Fruit fly (Drosophila melanogaster) whole organism, wandering third instar larva: ENCODE data around the gene ATPsynE.

ENCODE experiments used
- Abd-B ChIP-seq: fragments of >200 bp; optimal IDR thresholded peaks from 2 replicates; lab custom pipeline; 2017; ENCODE audit warnings: missing biosample characterization, missing genetic modification characterization
- CG32264 ChIP-seq: fragments of 200-800 bp; sonication (Bioruptor generic); optimal IDR thresholded peaks from 2 replicates; lab custom pipeline; 2016; ENCODE audit warnings: missing biosample characterization, missing genetic modification characterization
- CG9705 ChIP-seq: fragments of 200-800 bp; sonication (Bioruptor generic); optimal IDR thresholded peaks from 2 replicates; lab custom pipeline; 2018; ENCODE audit warnings: missing biosample characterization, mild to moderate bottlenecking, missing genetic modification characterization
- CrebA ChIP-seq: fragments of 200-800 bp; sonication (Bioruptor generic); optimal IDR thresholded peaks from 2 replicates; lab custom pipeline; 2016; ENCODE audit warnings: missing biosample characterization, mild to moderate bottlenecking, missing genetic modification characterization, borderline replicate concordance
- Dfd ChIP-seq: fragments of >200 bp; optimal IDR thresholded peaks from 2 replicates; lab custom pipeline; 2017; ENCODE audit warnings: missing biosample characterization, missing genetic modification characterization
- Dif ChIP-seq: fragments of 200-275, 200-300 bp; sonication (Bioruptor generic); optimal IDR thresholded peaks from 2 replicates; lab custom pipeline; 2018; ENCODE audit warnings: missing biosample characterization, missing genetic modification characterization; ENCODE audit not compliant: partially characterized antibody
- GATAd ChIP-seq: sonication (Bioruptor generic); optimal IDR thresholded peaks from 2 replicates; lab custom pipeline; 2016; ENCODE audit warnings: missing biosample characterization, missing genetic modification characterization
- HLH106 ChIP-seq: fragments of 200-800 bp; optimal IDR thresholded peaks from 3 replicates; lab custom pipeline; 2019; ENCODE audit warnings: missing biosample characterization, mild to moderate bottlenecking, missing genetic modification characterization, moderate library complexity
- Hnf4 ChIP-seq: fragments of 200-800 bp; sonication (Bioruptor generic); optimal IDR thresholded peaks from 2 replicates; lab custom pipeline; 2016; ENCODE audit warnings: missing biosample characterization, mild to moderate bottlenecking, missing genetic modification characterization
- Hr78 ChIP-seq: fragments of >200 bp; optimal IDR thresholded peaks from 2 replicates; lab custom pipeline; 2017; ENCODE audit warnings: missing biosample characterization, missing genetic modification characterization
- Hr83 ChIP-seq: fragments of 200-300 bp; sonication (Bioruptor generic); optimal IDR thresholded peaks from 2 replicates; lab custom pipeline; 2016; ENCODE audit warnings: missing biosample characterization, mild to moderate bottlenecking, missing genetic modification characterization, moderate library complexity; ENCODE audit not compliant: poor library complexity, severe bottlenecking
- Jra ChIP-seq: sonication (Bioruptor generic); optimal IDR thresholded peaks from 2 replicates; lab custom pipeline; 2016; ENCODE audit warnings: missing biosample characterization, missing genetic modification characterization
- Mio ChIP-seq: sonication (Bioruptor generic); optimal IDR thresholded peaks from 2 replicates; lab custom pipeline; 2016; ENCODE audit warnings: missing biosample characterization, missing genetic modification characterization
- Myc ChIP-seq: fragments of >200 bp; optimal IDR thresholded peaks from 2 replicates; lab custom pipeline; 2017
- N ChIP-seq: fragments of >200 bp; optimal IDR thresholded peaks from 2 replicates; lab custom pipeline; 2018; ENCODE audit warnings: missing biosample characterization, missing external identifiers, missing genetic modification characterization
- OdsH ChIP-seq: fragments of 200-800 bp; sonication (Bioruptor generic); optimal IDR thresholded peaks from 2 replicates; lab custom pipeline; 2016; ENCODE audit warnings: missing biosample characterization, mild to moderate bottlenecking, missing genetic modification characterization
- Rel ChIP-seq, 2 experiments: fragments of 200-800 bp; sonication (Bioruptor generic) in 1 of 2; optimal IDR thresholded peaks; 2 replicates in 1 of 2; 3 replicates in 1 of 2; lab custom pipeline; 2016 to 2019; ENCODE audit warnings: mild to moderate bottlenecking in 2 of 2, missing biosample characterization in 2 of 2, missing genetic modification characterization in 2 of 2, moderate library complexity in 1 of 2
- Sp1 ChIP-seq: fragments of 200-800 bp; sonication (Bioruptor generic); optimal IDR thresholded peaks from 3 replicates; lab custom pipeline; 2019; ENCODE audit warnings: missing biosample characterization, mild to moderate bottlenecking, missing genetic modification characterization, moderate library complexity
- Vsx2 ChIP-seq: fragments of 200-300, 225-300 bp; sonication (Bioruptor generic); optimal IDR thresholded peaks from 2 replicates; lab custom pipeline; 2018; ENCODE audit warnings: missing biosample characterization, missing genetic modification characterization; ENCODE audit not compliant: partially characterized antibody
- br ChIP-seq: fragments of 200-800 bp; sonication (Bioruptor generic); optimal IDR thresholded peaks from 2 replicates; lab custom pipeline; 2016; ENCODE audit warnings: missing biosample characterization, missing genetic modification characterization
- brk ChIP-seq: fragments of 200-800 bp; sonication (Bioruptor generic); optimal IDR thresholded peaks from 2 replicates; lab custom pipeline; 2016; ENCODE audit warnings: missing biosample characterization, mild to moderate bottlenecking, missing genetic modification characterization
- dl ChIP-seq, 2 experiments: fragments of 175-275, 200-275 bp in 1 of 2; fragments of 200-275 bp in 1 of 2; sonication (Bioruptor generic); optimal IDR thresholded peaks; lab custom pipeline; 2018; ENCODE audit warnings: mild to moderate bottlenecking in 2 of 2, missing biosample characterization in 2 of 2, missing genetic modification characterization in 2 of 2, moderate library complexity in 2 of 2; ENCODE audit not compliant: partially characterized antibody in 2 of 2, insufficient read depth in 1 of 2
- dmrt93B ChIP-seq: fragments of 200-800 bp; sonication (Bioruptor generic); optimal IDR thresholded peaks from 2 replicates; lab custom pipeline; 2018; ENCODE audit warnings: missing biosample characterization, mild to moderate bottlenecking, missing genetic modification characterization
- dsf ChIP-seq: sonication (Bioruptor generic); optimal IDR thresholded peaks from 2 replicates; lab custom pipeline; 2016; ENCODE audit warnings: missing biosample characterization, missing genetic modification characterization, borderline replicate concordance
- ey ChIP-seq: fragments of 200-800 bp; sonication (Bioruptor generic); optimal IDR thresholded peaks from 2 replicates; lab custom pipeline; 2016; ENCODE audit warnings: missing biosample characterization, missing genetic modification characterization
- foxo ChIP-seq, 2 experiments: fragments of 200-800 bp; sonication (Bioruptor generic); optimal IDR thresholded peaks; 2 replicates in 1 of 2; 3 replicates in 1 of 2; lab custom pipeline; 2016 to 2017; ENCODE audit warnings: missing biosample characterization in 2 of 2, missing genetic modification characterization in 2 of 2
- fru ChIP-seq: fragments of 200-800 bp; sonication (Bioruptor generic); optimal IDR thresholded peaks from 3 replicates; lab custom pipeline; 2016; ENCODE audit warnings: missing biosample characterization, mild to moderate bottlenecking, missing genetic modification characterization
- h ChIP-seq: fragments of 200-800 bp; sonication (Bioruptor generic); optimal IDR thresholded peaks from 3 replicates; lab custom pipeline; 2016; ENCODE audit warnings: missing biosample characterization, mild to moderate bottlenecking, missing genetic modification characterization
- jim ChIP-seq: fragments of 175-275, 200-325 bp; sonication (Bioruptor generic); optimal IDR thresholded peaks from 2 replicates; lab custom pipeline; 2016; ENCODE audit warnings: missing biosample characterization, mild to moderate bottlenecking, missing genetic modification characterization
- lola ChIP-seq: fragments of >200 bp; optimal IDR thresholded peaks from 2 replicates; lab custom pipeline; 2017; ENCODE audit warnings: missing biosample characterization, missing genetic modification characterization
- pan ChIP-seq: fragments of >200 bp; optimal IDR thresholded peaks from 2 replicates; lab custom pipeline; 2017
- psq ChIP-seq: fragments of 200-800 bp; sonication (Bioruptor generic); optimal IDR thresholded peaks from 3 replicates; lab custom pipeline; 2017; ENCODE audit warnings: missing biosample characterization, mild to moderate bottlenecking, missing genetic modification characterization, moderate library complexity
- rgr ChIP-seq: fragments of 200-800 bp; sonication (Bioruptor generic); optimal IDR thresholded peaks from 3 replicates; lab custom pipeline; 2016; ENCODE audit warnings: missing biosample characterization, mild to moderate bottlenecking, missing genetic modification characterization
- sage ChIP-seq: fragments of 200-800 bp; sonication (Bioruptor generic); optimal IDR thresholded peaks from 2 replicates; lab custom pipeline; 2016; ENCODE audit warnings: missing biosample characterization, mild to moderate bottlenecking, missing genetic modification characterization
- sv ChIP-seq: fragments of 200-800 bp; sonication (Bioruptor generic); optimal IDR thresholded peaks from 3 replicates; lab custom pipeline; 2016; ENCODE audit warnings: missing biosample characterization, missing genetic modification characterization
- tai ChIP-seq: sonication (Bioruptor generic); optimal IDR thresholded peaks from 2 replicates; lab custom pipeline; 2016; ENCODE audit warnings: missing biosample characterization, missing genetic modification characterization
- usp ChIP-seq: fragments of >200 bp; optimal IDR thresholded peaks from 2 replicates; lab custom pipeline; 2017; ENCODE audit warnings: missing biosample characterization, missing genetic modification characterization
- woc ChIP-seq: sonication (Bioruptor generic); optimal IDR thresholded peaks from 2 replicates; lab custom pipeline; 2016; ENCODE audit warnings: missing biosample characterization, mild to moderate bottlenecking, missing genetic modification characterization

Gene ATPsynE

DNA sequence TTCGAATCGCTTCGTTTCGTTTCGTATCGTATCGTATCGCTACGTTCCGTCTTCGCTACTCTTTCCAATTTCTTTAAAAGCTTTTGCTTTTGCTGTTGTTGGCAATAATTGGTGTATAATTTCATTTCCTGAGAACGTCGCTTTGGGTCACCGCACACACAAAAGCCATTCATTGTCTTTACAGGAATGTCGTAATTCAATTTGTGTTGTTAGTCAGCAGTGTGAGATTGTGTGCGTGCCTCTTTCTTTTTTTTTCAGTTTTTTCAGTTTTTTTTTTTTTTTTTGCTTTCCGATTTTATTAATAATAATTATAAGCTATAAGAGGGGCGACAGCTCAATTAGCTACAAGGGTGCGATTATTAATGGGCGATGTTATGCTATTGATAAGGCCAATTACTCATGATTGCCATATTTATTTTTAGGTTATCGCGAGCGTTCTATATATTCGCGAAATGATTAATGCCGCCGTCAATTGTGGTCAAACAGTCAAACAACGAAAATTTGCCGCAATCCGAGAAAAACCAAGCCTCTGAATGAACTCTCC lies 44.5 kb downstream of the ATPsynE start:
- TF ChIP-seq Hr83 (GFP tag; lab: Kevin White, UChicago) (no peak), Dif (GFP tag; lab: Kevin White, UChicago) (no peak), dmrt93B (GFP tag; lab: Kevin White, UChicago) (no peak), rgr (GFP tag; lab: Kevin White, UChicago) (peak; percentile 2), dsf (GFP tag; lab: Kevin White, UChicago) (no peak), pan (lab: Kevin White, UChicago) (no peak), fru (GFP tag; lab: Kevin White, UChicago) (no peak), psq (no peak), Sp1 (no peak), Abd-B (GFP tag; lab: Kevin White, UChicago) (no peak), Vsx2 (GFP tag; lab: Kevin White, UChicago) (peak; percentile 28)

dm6 chr3R:14372815-14373191 lies 46.1 kb downstream of the ATPsynE start, which contains the start of gene NK7.1:
TSS of gene NK7.1 (minus strand) at chr3R:14372951.
- TF ChIP-seq psq, result no peak

DNA sequence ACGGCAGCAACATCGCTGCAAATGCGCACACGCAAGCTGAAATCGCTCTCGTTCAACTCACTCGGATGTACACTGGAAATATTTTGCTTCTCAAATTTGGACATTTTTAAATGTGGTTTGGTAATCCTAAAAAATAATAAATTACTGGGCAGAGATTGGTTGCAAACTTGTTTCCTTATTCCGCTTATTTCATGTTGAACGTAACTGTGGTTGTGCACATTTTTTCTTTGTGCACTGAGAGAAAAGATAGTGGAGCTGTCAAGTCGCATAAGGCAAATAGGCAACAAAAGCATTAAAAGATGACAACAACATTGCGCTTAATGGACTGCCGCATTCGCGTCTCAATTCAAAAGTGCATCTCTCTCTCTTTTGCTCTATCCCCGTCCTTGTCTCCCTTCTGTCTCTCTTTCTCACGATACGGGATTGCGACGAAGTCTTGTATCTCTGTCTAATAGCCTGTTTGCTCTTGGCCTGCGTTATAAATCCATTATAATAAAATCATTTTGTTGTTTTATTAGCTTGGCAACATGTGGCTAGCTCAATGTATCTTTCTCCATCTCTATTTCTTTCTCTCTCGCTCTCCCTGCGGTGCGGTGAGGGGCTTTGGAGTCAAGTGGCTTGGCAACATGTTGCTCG lies 46.6 kb downstream of the ATPsynE start:
- peak; percentile 12 for TF ChIP-seq GATAd
- peak; percentile 52 for TF ChIP-seq woc (GFP tag; lab: Kevin White, UChicago)
- TF ChIP-seq Rel (GFP tag; optimal IDR thresholded peaks at IDR 0.05; lab: Kevin White, UChicago), result peak; percentile 51
- TF ChIP-seq Rel (tag; optimal IDR thresholded peaks at IDR 0.05; lab: Kevin White, UChicago), result no peak
- peak; percentile 71 for TF ChIP-seq brk (GFP tag; lab: Kevin White, UChicago)
- TF ChIP-seq dsf (GFP tag; lab: Kevin White, UChicago), result peak; percentile 42
- TF ChIP-seq Dif (GFP tag; lab: Kevin White, UChicago), result no peak
- TF ChIP-seq Myc, result peak; percentile 54
- peak; percentile 93 for TF ChIP-seq ey
- TF ChIP-seq jim (GFP tag; lab: Kevin White, UChicago), result no peak
- TF ChIP-seq tai (GFP tag; lab: Kevin White, UChicago), result peak; percentile 79
- no peak for TF ChIP-seq pan (lab: Kevin White, UChicago)
- no peak for TF ChIP-seq usp (GFP tag; lab: Kevin White, UChicago)
- TF ChIP-seq fru (GFP tag; lab: Kevin White, UChicago), result peak; percentile 87
- TF ChIP-seq Dfd, result no peak
- TF ChIP-seq CG9705, result no peak
- TF ChIP-seq dmrt93B (GFP tag; lab: Kevin White, UChicago), result peak; percentile 57
- TF ChIP-seq psq, result peak; percentile 81
- peak; percentile 78 for TF ChIP-seq Sp1
- TF ChIP-seq br (GFP tag; lab: Kevin White, UChicago), result peak; percentile 82
- TF ChIP-seq Abd-B (GFP tag; lab: Kevin White, UChicago), result no peak
- peak; percentile 33 for TF ChIP-seq Jra (GFP tag; lab: Kevin White, UChicago)
- peak; percentile 36 for TF ChIP-seq CG32264 (GFP tag; lab: Kevin White, UChicago)
- TF ChIP-seq Vsx2 (GFP tag; lab: Kevin White, UChicago), result peak; percentile 4
- TF ChIP-seq HLH106, result peak; percentile 53
- no peak for TF ChIP-seq Hr78 (GFP tag; lab: Kevin White, UChicago)
- TF ChIP-seq h (GFP tag; lab: Kevin White, UChicago), result peak; percentile 79
- peak; percentile 33 for TF ChIP-seq sage (GFP tag; lab: Kevin White, UChicago)
- peak; percentile 65 for TF ChIP-seq Mio (GFP tag; lab: Kevin White, UChicago)
- peak; percentile 93 for TF ChIP-seq sv
- no peak for TF ChIP-seq N (GFP tag; lab: Kevin White, UChicago)
- TF ChIP-seq dl (GFP tag; optimal IDR thresholded peaks at IDR 0.05; lab: Kevin White, UChicago; ENCODE audit: insufficient read depth in 1 of 2, partially characterized antibody in 2 of 2), result no peak
- peak; percentile 92 for TF ChIP-seq OdsH (GFP tag; lab: Kevin White, UChicago)
- no peak for TF ChIP-seq Hr83 (GFP tag; lab: Kevin White, UChicago)
- TF ChIP-seq Hnf4 (GFP tag; lab: Kevin White, UChicago), result peak; percentile 75
- no peak for TF ChIP-seq lola
- peak in 1 of 2 experiments; percentile 83 for TF ChIP-seq foxo (GFP tag; optimal IDR thresholded peaks at IDR 0.05; lab: Kevin White, UChicago)
- TF ChIP-seq CrebA, result no peak
- peak; percentile 90 for TF ChIP-seq rgr (GFP tag; lab: Kevin White, UChicago)
